Worm (Caenorhabditis elegans) whole organism, L3 larva: ENCODE data around the gene srw-112.

Source experiments
- R02D3.7 ChIP-seq: fragments of 150-350 bp; optimal IDR thresholded peaks from 2 replicates; lab custom pipeline; 2014; ENCODE audit warnings: missing biosample characterization, missing genetic modification characterization
- ZK546.5 ChIP-seq: sonication (generic microtip); optimal IDR thresholded peaks from 2 replicates; lab custom pipeline; 2017; ENCODE audit warnings: missing biosample characterization, missing genetic modification characterization
- aly-2 ChIP-seq: fragments of 150-350 bp; optimal IDR thresholded peaks from 2 replicates; lab custom pipeline; 2014; ENCODE audit warnings: missing biosample characterization, missing genetic modification characterization
- ceh-16 ChIP-seq: sonication (generic microtip); optimal IDR thresholded peaks from 2 replicates; lab custom pipeline; 2017; ENCODE audit warnings: missing biosample characterization, missing genetic modification characterization
- ceh-28 ChIP-seq: fragments of 150-350 bp; optimal IDR thresholded peaks from 2 replicates; lab custom pipeline; 2014; ENCODE audit warnings: missing biosample characterization, missing genetic modification reagents, missing genetic modification characterization
- ceh-82 ChIP-seq: fragments of 150-350 bp; optimal IDR thresholded peaks from 2 replicates; lab custom pipeline; 2014; ENCODE audit warnings: missing biosample characterization, missing genetic modification characterization
- ceh-9 ChIP-seq: sonication (generic microtip); optimal IDR thresholded peaks from 2 replicates; lab custom pipeline; 2018; ENCODE audit warnings: missing biosample characterization, missing genetic modification characterization
- daf-12 ChIP-seq: fragments of 150-350 bp; optimal IDR thresholded peaks from 2 replicates; lab custom pipeline; 2014; ENCODE audit warnings: missing biosample characterization, missing genetic modification reagents, missing genetic modification characterization
- egl-27 ChIP-seq: sonication (generic microtip); optimal IDR thresholded peaks from 4 replicates; lab custom pipeline; 2017; ENCODE audit warnings: missing biosample characterization, missing genetic modification reagents, missing genetic modification characterization
- egl-5 ChIP-seq: fragments of 150-350 bp; optimal IDR thresholded peaks from 2 replicates; lab custom pipeline; 2017; ENCODE audit warnings: missing biosample characterization, missing genetic modification reagents, missing genetic modification characterization, inconsistent platforms
- elt-1 ChIP-seq: fragments of 150-350 bp; optimal IDR thresholded peaks from 2 replicates; lab custom pipeline; 2014; ENCODE audit warnings: missing biosample characterization, missing genetic modification characterization
- elt-2 ChIP-seq: sonication (generic microtip); optimal IDR thresholded peaks from 2 replicates; lab custom pipeline; 2016; ENCODE audit warnings: missing genetic modification reagents, mild to moderate bottlenecking, missing genetic modification characterization, missing compliant biosample characterization
- elt-3 ChIP-seq, 3 experiments: fragments of 150-350 bp in 1 of 3; sonication (generic microtip) in 2 of 3; optimal IDR thresholded peaks; 2 replicates in 2 of 3; 4 replicates in 1 of 3; lab custom pipeline; 2014 to 2017; ENCODE audit warnings: missing biosample characterization in 3 of 3, missing genetic modification characterization in 3 of 3
- fkh-10 ChIP-seq: sonication (generic microtip); optimal IDR thresholded peaks from 2 replicates; lab custom pipeline; 2017; ENCODE audit warnings: missing biosample characterization, missing genetic modification reagents, missing genetic modification characterization
- fkh-2 ChIP-seq: fragments of 150-350 bp; optimal IDR thresholded peaks from 2 replicates; lab custom pipeline; 2014; ENCODE audit warnings: missing biosample characterization, missing genetic modification reagents, missing genetic modification characterization
- hmg-11 ChIP-seq: sonication (generic microtip); optimal IDR thresholded peaks from 2 replicates; lab custom pipeline; 2016; ENCODE audit warnings: missing genetic modification characterization, missing compliant biosample characterization
- lin-39 ChIP-seq: fragments of 150-350 bp; optimal IDR thresholded peaks from 2 replicates; lab custom pipeline; 2018; ENCODE audit warnings: missing biosample characterization, missing genetic modification reagents, missing genetic modification characterization
- lsy-12 ChIP-seq: sonication (generic microtip); optimal IDR thresholded peaks from 2 replicates; lab custom pipeline; 2016; ENCODE audit warnings: mild to moderate bottlenecking, missing genetic modification characterization, missing compliant biosample characterization
- mdl-1 ChIP-seq: fragments of 150-350 bp; optimal IDR thresholded peaks from 2 replicates; lab custom pipeline; 2014; ENCODE audit warnings: missing biosample characterization, missing genetic modification characterization
- nhr-11 ChIP-seq: fragments of 150-350 bp; optimal IDR thresholded peaks from 2 replicates; lab custom pipeline; 2014; ENCODE audit warnings: missing biosample characterization, missing genetic modification characterization
- nhr-12 ChIP-seq: fragments of 150-350 bp; optimal IDR thresholded peaks from 2 replicates; lab custom pipeline; 2014; ENCODE audit warnings: missing biosample characterization, missing genetic modification characterization
- nhr-23 ChIP-seq: fragments of 150-350 bp; optimal IDR thresholded peaks from 2 replicates; lab custom pipeline; 2014; ENCODE audit warnings: missing biosample characterization, missing genetic modification reagents, missing genetic modification characterization
- nhr-25 ChIP-seq: sonication (generic microtip); optimal IDR thresholded peaks from 2 replicates; lab custom pipeline; 2017; ENCODE audit warnings: missing biosample characterization, missing genetic modification characterization
- nhr-28 ChIP-seq: fragments of 150-350 bp; optimal IDR thresholded peaks from 2 replicates; lab custom pipeline; 2014; ENCODE audit warnings: missing biosample characterization, missing genetic modification characterization
- nhr-43 ChIP-seq: sonication (generic microtip); optimal IDR thresholded peaks from 2 replicates; lab custom pipeline; 2016; ENCODE audit warnings: mild to moderate bottlenecking, missing genetic modification characterization, missing compliant biosample characterization; ENCODE audit not compliant: poor library complexity, severe bottlenecking
- nhr-67 ChIP-seq: fragments of 150-350 bp; optimal IDR thresholded peaks from 2 replicates; lab custom pipeline; 2014; ENCODE audit warnings: missing biosample characterization, missing genetic modification characterization
- nhr-76 ChIP-seq: fragments of 150-350 bp; sonication (generic microtip); optimal IDR thresholded peaks from 5 replicates; lab custom pipeline; 2014; ENCODE audit warnings: missing biosample characterization, missing genetic modification characterization
- nhr-77 ChIP-seq: fragments of 150-350 bp; optimal IDR thresholded peaks from 2 replicates; lab custom pipeline; 2014; ENCODE audit warnings: missing biosample characterization, missing genetic modification characterization
- pha-4 ChIP-seq: fragments of 150-350 bp; optimal IDR thresholded peaks from 2 replicates; lab custom pipeline; 2014; ENCODE audit warnings: missing biosample characterization, missing genetic modification reagents, missing genetic modification characterization
- pqm-1 ChIP-seq: fragments of 150-350 bp; optimal IDR thresholded peaks from 2 replicates; lab custom pipeline; 2017; ENCODE audit warnings: missing biosample characterization, missing genetic modification characterization, inconsistent platforms
- sea-2 ChIP-seq: fragments of 150-350 bp; sonication (generic microtip); optimal IDR thresholded peaks from 4 replicates; lab custom pipeline; 2014; ENCODE audit warnings: missing biosample characterization, missing genetic modification reagents, missing genetic modification characterization
- tbx-2 ChIP-seq: sonication (generic microtip); optimal IDR thresholded peaks from 2 replicates; lab custom pipeline; 2016; ENCODE audit warnings: mild to moderate bottlenecking, missing genetic modification characterization, missing compliant biosample characterization
- unc-39 ChIP-seq: sonication (generic microtip); optimal IDR thresholded peaks from 4 replicates; lab custom pipeline; 2017; ENCODE audit warnings: missing biosample characterization, missing genetic modification characterization
- unc-62 ChIP-seq: fragments of 150-350 bp; sonication (generic microtip); optimal IDR thresholded peaks from 4 replicates; lab custom pipeline; 2014; ENCODE audit warnings: missing biosample characterization, missing genetic modification reagents, missing genetic modification characterization
- zag-1 ChIP-seq: fragments of 150-350 bp; optimal IDR thresholded peaks from 2 replicates; lab custom pipeline; 2014; ENCODE audit warnings: missing biosample characterization, missing genetic modification characterization

The srw-112 gene

DNA sequence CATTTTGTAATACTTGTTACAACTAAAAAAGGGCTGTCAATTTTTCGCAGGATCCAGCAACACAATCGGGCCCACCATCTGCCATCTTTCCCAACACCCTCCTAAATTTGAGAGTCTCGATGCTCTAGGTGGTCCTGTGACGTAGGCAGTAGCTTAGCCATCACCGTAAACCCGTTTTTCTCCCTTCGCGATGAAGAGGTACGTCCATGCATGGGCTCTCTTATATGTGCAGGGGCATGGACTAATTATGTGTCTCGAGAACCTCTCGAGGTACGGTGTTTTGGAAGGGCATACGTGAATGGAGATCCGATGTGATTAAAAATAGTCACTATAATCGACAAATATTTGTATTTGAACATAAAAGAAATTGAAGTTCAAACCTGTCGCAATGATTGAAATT, 35.1 kb upstream of the srw-112 start:
- no peak for TF ChIP-seq zag-1 (tag; lab: Kevin White, UChicago)
- TF ChIP-seq unc-39 (tag; lab: Kevin White, UChicago): no peak
- no peak for TF ChIP-seq ceh-82
- no peak for TF ChIP-seq ceh-9
- TF ChIP-seq nhr-12 (tag; lab: Kevin White, UChicago): no peak
- no peak for TF ChIP-seq lsy-12 (tag; lab: Kevin White, UChicago)
- TF ChIP-seq egl-5 (tag; lab: Kevin White, UChicago): no peak

DNA sequence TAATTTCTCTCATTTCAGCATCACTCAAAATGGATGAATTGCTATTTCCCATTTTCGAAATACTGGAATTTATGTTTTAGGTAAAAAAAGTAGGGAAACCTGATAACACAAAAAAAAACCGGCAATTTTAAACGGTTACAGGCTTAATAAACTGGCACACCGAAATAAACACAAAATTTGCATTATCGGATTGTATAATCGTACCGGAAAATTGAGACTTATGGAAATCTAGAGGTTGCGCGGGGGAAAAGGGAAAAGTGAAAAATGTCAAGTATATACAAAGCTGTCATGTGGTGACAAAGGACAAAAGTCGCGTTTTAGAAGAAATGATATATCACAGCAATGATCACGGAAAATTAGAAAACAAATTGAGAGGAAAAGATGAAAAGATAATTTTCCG, 33.4 kb upstream of the srw-112 start, which contains the start of gene chpf-2:
TSS of gene chpf-2 (minus strand) at position 101 of the 400 bp plus-strand sequence.
- TF ChIP-seq unc-39 (tag; lab: Kevin White, UChicago): no peak
- TF ChIP-seq zag-1 (tag; lab: Kevin White, UChicago): no peak
- TF ChIP-seq daf-12 (tag; lab: Kevin White, UChicago): no peak
- no peak for TF ChIP-seq mdl-1 (tag; lab: Kevin White, UChicago)
- TF ChIP-seq egl-5 (tag; lab: Kevin White, UChicago): no peak
- no peak for TF ChIP-seq aly-2 (tag; lab: Kevin White, UChicago)
- no peak for TF ChIP-seq fkh-10 (GFP tag; lab: Kevin White, UChicago)
- no peak for TF ChIP-seq nhr-25 (tag; lab: Kevin White, UChicago)
- TF ChIP-seq nhr-76 (tag; lab: Kevin White, UChicago): no peak
- TF ChIP-seq sea-2 (GFP tag; lab: Kevin White, UChicago): no peak
- TF ChIP-seq ceh-28 (tag; lab: Kevin White, UChicago): no peak

DNA sequence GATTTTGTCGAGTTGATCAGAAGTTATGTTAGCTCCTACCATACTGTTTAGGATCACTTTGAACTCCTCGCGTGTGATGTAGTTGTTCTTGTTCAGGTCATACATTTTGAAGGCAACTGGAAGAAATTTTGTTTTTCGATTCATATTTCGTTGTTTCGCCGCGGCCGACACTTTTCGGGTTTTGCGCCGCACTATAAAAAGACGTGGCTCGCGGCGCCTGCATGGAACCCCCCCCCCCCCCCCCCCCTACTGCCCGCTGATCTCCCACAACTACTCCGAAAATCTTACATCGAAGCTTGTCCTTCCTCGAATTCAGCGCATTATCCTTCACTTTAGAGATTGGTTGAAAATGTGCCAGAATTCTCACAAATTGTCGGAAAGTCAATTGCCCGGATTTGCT, 32.2 kb upstream of the srw-112 start:
- TF ChIP-seq pqm-1: no peak
- no peak for TF ChIP-seq nhr-23 (tag; lab: Kevin White, UChicago)
- no peak for TF ChIP-seq unc-62
- TF ChIP-seq nhr-11 (tag; lab: Kevin White, UChicago): no peak
- TF ChIP-seq zag-1 (tag; lab: Kevin White, UChicago): no peak
- no peak for TF ChIP-seq fkh-2 (tag; lab: Kevin White, UChicago)
- TF ChIP-seq egl-27: no peak
- no peak for TF ChIP-seq elt-3 (tag; optimal IDR thresholded peaks at IDR 0.05; lab: Kevin White, UChicago)
- no peak for TF ChIP-seq ZK546.5
- no peak for TF ChIP-seq ceh-28 (tag; lab: Kevin White, UChicago)
- no peak for TF ChIP-seq ceh-9
- TF ChIP-seq nhr-67: no peak
- no peak for TF ChIP-seq pha-4 (tag; lab: Kevin White, UChicago)
- no peak for TF ChIP-seq nhr-28 (tag; lab: Kevin White, UChicago)
- no peak for TF ChIP-seq nhr-77 (tag; lab: Kevin White, UChicago)
- TF ChIP-seq hmg-11 (tag; lab: Kevin White, UChicago): no peak

DNA sequence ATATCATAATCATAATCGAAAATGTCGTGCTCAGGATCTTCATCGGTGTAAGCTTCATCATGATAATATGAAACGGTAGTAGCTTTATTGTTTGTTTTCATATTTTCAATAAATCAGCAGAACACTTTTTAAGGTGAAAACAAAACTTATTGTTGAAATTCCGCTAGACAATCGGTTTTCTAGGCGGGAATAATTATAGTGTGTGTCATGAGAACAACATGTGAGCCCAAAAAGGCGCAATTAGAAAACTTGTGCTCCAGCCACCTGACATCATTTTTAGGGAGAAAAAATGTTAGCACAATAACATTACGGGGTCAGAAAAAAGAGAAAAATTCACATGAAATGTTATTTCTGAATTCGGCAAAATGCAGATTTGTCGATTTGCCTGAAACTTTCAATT, 28.4 kb upstream of the srw-112 start, which contains the start of gene srw-8:
TSS of gene srw-8 (minus strand) at position 101 of the 400 bp plus-strand sequence.
- TF ChIP-seq tbx-2 (tag; lab: Kevin White, UChicago): no peak
- no peak for TF ChIP-seq lsy-12 (tag; lab: Kevin White, UChicago)
- no peak for TF ChIP-seq nhr-23 (tag; lab: Kevin White, UChicago)
- no peak for TF ChIP-seq daf-12 (tag; lab: Kevin White, UChicago)
- no peak for TF ChIP-seq nhr-11 (tag; lab: Kevin White, UChicago)
- no peak for TF ChIP-seq nhr-76 (tag; lab: Kevin White, UChicago)
- no peak for TF ChIP-seq fkh-10 (GFP tag; lab: Kevin White, UChicago)
- TF ChIP-seq elt-2 (tag; lab: Kevin White, UChicago): no peak
- no peak for TF ChIP-seq nhr-43 (tag; lab: Kevin White, UChicago)
- TF ChIP-seq elt-1 (tag; lab: Kevin White, UChicago): no peak
- no peak for TF ChIP-seq nhr-12 (tag; lab: Kevin White, UChicago)

DNA sequence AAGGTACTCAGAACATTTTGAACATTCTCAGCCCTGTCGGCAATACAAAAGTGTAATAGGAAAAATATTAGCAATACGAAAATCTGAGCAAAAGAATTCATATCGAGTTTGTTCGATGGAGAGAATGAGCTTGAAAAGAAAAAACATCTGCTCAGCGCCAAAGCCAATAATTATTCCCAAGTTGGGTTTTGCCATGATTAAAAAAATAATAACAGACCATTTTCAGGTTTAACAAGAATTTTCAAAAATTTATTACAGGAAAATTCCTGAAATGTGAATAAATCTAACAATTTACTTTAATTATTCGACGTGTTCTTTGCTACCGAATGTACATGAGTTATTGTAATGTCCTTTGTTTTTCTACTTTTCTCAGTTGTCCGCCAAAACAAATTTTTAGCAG, 26.5 kb upstream of the srw-112 start, which contains the start of gene irld-38:
TSS of gene irld-38 (minus strand) at position 101 of the 400 bp plus-strand sequence.
- no peak for TF ChIP-seq fkh-2 (tag; lab: Kevin White, UChicago)
- no peak for TF ChIP-seq lin-39 (tag; lab: Kevin White, UChicago)
- no peak for TF ChIP-seq ceh-9
- no peak for TF ChIP-seq daf-12 (tag; lab: Kevin White, UChicago)
- no peak for TF ChIP-seq ceh-16 (tag; lab: Kevin White, UChicago)
- no peak for TF ChIP-seq unc-62
- no peak for TF ChIP-seq nhr-25 (tag; lab: Kevin White, UChicago)
- TF ChIP-seq R02D3.7 (tag; lab: Kevin White, UChicago): no peak
- TF ChIP-seq ceh-28 (tag; lab: Kevin White, UChicago): no peak
- TF ChIP-seq nhr-77 (tag; lab: Kevin White, UChicago): no peak
- TF ChIP-seq fkh-10 (GFP tag; lab: Kevin White, UChicago): no peak
- TF ChIP-seq, all 47 proteins: peak for 0
